Worm (Caenorhabditis elegans): Measurements from ENCODE around the gene cdh-5.

DNA sequence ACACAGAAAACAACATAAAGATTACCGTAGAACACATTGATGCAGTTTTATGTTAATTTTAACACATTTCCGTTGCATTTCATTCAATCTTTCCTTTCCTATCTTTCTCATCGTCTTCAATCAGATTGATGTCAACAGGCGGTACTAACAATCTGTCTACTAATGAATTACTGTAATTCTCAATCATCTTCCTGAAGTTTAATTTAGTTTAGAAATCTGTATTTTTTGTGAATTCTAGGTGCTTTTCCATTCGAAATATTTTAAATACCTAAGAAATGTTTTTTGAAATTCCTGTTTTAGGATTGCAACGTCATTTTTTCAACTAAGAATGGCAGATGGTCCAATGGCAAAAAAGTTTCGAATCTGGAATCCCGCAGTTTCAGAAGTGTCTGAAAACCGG lies 55.0 kb downstream of the cdh-5 start, which contains the start of gene F21D5.9:
- no peak for TF ChIP-seq ceh-16 (tag; optimal IDR thresholded peaks at IDR 0.05)
- no peak for TF ChIP-seq blmp-1 (tag; optimal IDR thresholded peaks at IDR 0.05; ENCODE audit: insufficient read depth)
- TF ChIP-seq fos-1 (tag; optimal IDR thresholded peaks at IDR 0.05), result no peak
- no peak for TF ChIP-seq ztf-11 (tag; optimal IDR thresholded peaks at IDR 0.05)
- TF ChIP-seq nhr-11 (tag; optimal IDR thresholded peaks at IDR 0.05), result no peak
- TF ChIP-seq skn-1 (tag; optimal IDR thresholded peaks at IDR 0.05), result no peak
- TF ChIP-seq R02D3.7 (tag; optimal IDR thresholded peaks at IDR 0.05), result no peak
- TF ChIP-seq sma-9 (GFP tag; optimal IDR thresholded peaks at IDR 0.05), result no peak
- no peak for TF ChIP-seq sma-9 (tag; optimal IDR thresholded peaks at IDR 0.05)
- TF ChIP-seq ZK546.5 (tag; optimal IDR thresholded peaks at IDR 0.05), result no peak
- TF ChIP-seq nhr-23 (tag; optimal IDR thresholded peaks at IDR 0.05), result no peak
- no peak for TF ChIP-seq lin-39 (tag; optimal IDR thresholded peaks at IDR 0.05)
- no peak for TF ChIP-seq aly-2 (tag; optimal IDR thresholded peaks at IDR 0.05)
- TF ChIP-seq F13H6.1 (tag; optimal IDR thresholded peaks at IDR 0.05), result no peak

Data from whole organism, L2 larva.